Fruit fly (Drosophila melanogaster) whole organism, embryonic: ENCODE data around the gene Ubc4.

Experiments
- Asciz ChIP-seq: fragments of 200-800 bp; sonication (Bioruptor generic); optimal IDR thresholded peaks from 2 replicates; lab custom pipeline; 2017; ENCODE audit warnings: missing biosample characterization, mild to moderate bottlenecking, missing genetic modification characterization, missing genetic modification reagents
- Atf3 ChIP-seq: fragments of 200-800 bp; sonication (Bioruptor generic); optimal IDR thresholded peaks from 3 replicates; lab custom pipeline; 2016; ENCODE audit warnings: missing biosample characterization, missing genetic modification characterization
- BtbVII ChIP-seq: fragments of 200-800 bp; sonication (Bioruptor generic); optimal IDR thresholded peaks from 3 replicates; lab custom pipeline; 2017; ENCODE audit warnings: missing biosample characterization, mild to moderate bottlenecking, missing genetic modification characterization
- C15 ChIP-seq: fragments of 200-800 bp; sonication (Bioruptor generic); IDR thresholded peaks from 3 replicates; pipeline ENCODE4 v1.3.6; 2022; ENCODE audit warnings: missing biosample characterization, missing genetic modification characterization
- CG13424 ChIP-seq: fragments of 200-800 bp; sonication (Bioruptor generic); optimal IDR thresholded peaks from 2 replicates; lab custom pipeline; 2019; ENCODE audit warnings: missing biosample characterization, mild to moderate bottlenecking, missing genetic modification characterization, moderate library complexity
- CG1602 ChIP-seq: fragments of 200-800 bp; sonication (Bioruptor generic); optimal IDR thresholded peaks from 3 replicates; lab custom pipeline; 2016; ENCODE audit warnings: missing biosample characterization, missing genetic modification characterization
- CG1647 ChIP-seq: fragments of 200-800 bp; sonication (Bioruptor generic); optimal IDR thresholded peaks from 3 replicates; lab custom pipeline; 2016; ENCODE audit warnings: missing biosample characterization, missing genetic modification characterization
- CG18619 ChIP-seq: fragments of 200-800 bp; sonication (Bioruptor generic); optimal IDR thresholded peaks from 3 replicates; lab custom pipeline; 2017; ENCODE audit warnings: missing biosample characterization, mild to moderate bottlenecking, missing genetic modification characterization
- CG2120 ChIP-seq: fragments of 200-800 bp; sonication (Bioruptor generic); optimal IDR thresholded peaks from 3 replicates; lab custom pipeline; 2016; ENCODE audit warnings: missing biosample characterization, missing genetic modification characterization
- CG2712 ChIP-seq: fragments of 200-800 bp; optimal IDR thresholded peaks from 3 replicates; lab custom pipeline; 2019; ENCODE audit warnings: missing biosample characterization, mild to moderate bottlenecking, missing genetic modification characterization, moderate library complexity
- CG31224 ChIP-seq: fragments of 200-800 bp; sonication (Bioruptor generic); IDR thresholded peaks from 2 replicates; pipeline ENCODE4 v1.3.6; 2022; ENCODE audit warnings: missing biosample characterization, missing genetic modification characterization
- CG31441 ChIP-seq: fragments of 200-800 bp; sonication (Bioruptor generic); IDR thresholded peaks from 2 replicates; pipeline ENCODE4 v1.3.6; 2022; ENCODE audit warnings: missing biosample characterization, missing genetic modification characterization
- CG32767 ChIP-seq: fragments of 200-800 bp; sonication (Bioruptor generic); IDR thresholded peaks from 2 replicates; pipeline ENCODE4 v1.3.6; 2022; ENCODE audit warnings: missing biosample characterization, missing genetic modification characterization
- CG33557 ChIP-seq: fragments of 200-800 bp; sonication (Bioruptor generic); optimal IDR thresholded peaks from 2 replicates; lab custom pipeline; 2019; ENCODE audit warnings: missing biosample characterization, mild to moderate bottlenecking, missing genetic modification characterization, moderate library complexity
- CG34224 ChIP-seq: fragments of 200-800 bp; sonication (Bioruptor generic); IDR thresholded peaks from 3 replicates; pipeline ENCODE4 v1.3.6; 2022; ENCODE audit warnings: missing biosample characterization, missing genetic modification characterization; ENCODE audit not compliant: partially characterized antibody
- CG42726 ChIP-seq: fragments of 200-800 bp; sonication (Bioruptor generic); IDR thresholded peaks from 2 replicates; pipeline ENCODE4 v1.3.6; 2022; ENCODE audit warnings: missing biosample characterization, missing genetic modification characterization; ENCODE audit not compliant: partially characterized antibody
- CG4617 ChIP-seq: fragments of 200-800 bp; sonication (Bioruptor generic); optimal IDR thresholded peaks from 3 replicates; lab custom pipeline; 2016; ENCODE audit warnings: missing biosample characterization, missing genetic modification characterization, borderline replicate concordance
- CG6791 ChIP-seq: fragments of 200-800 bp; sonication (Bioruptor generic); IDR thresholded peaks from 3 replicates; pipeline ENCODE4 v1.3.6; 2022; ENCODE audit warnings: missing biosample characterization, missing genetic modification characterization; ENCODE audit not compliant: partially characterized antibody
- CG7556 ChIP-seq: fragments of 200-800 bp; sonication (Bioruptor generic); optimal IDR thresholded peaks from 2 replicates; lab custom pipeline; 2017; ENCODE audit warnings: missing biosample characterization, mild to moderate bottlenecking, missing genetic modification characterization
- CG8388 ChIP-seq: fragments of 200-800 bp; sonication (Bioruptor generic); optimal IDR thresholded peaks from 2 replicates; lab custom pipeline; 2019; ENCODE audit warnings: missing biosample characterization, mild to moderate bottlenecking, missing genetic modification characterization, moderate library complexity
- Dll ChIP-seq: fragments of 200-800 bp; sonication (Bioruptor generic); IDR thresholded peaks from 4 replicates; pipeline ENCODE4 v1.3.6; 2022; ENCODE audit warnings: missing biosample characterization, missing genetic modification characterization; ENCODE audit not compliant: partially characterized antibody
- Doc3 ChIP-seq: fragments of 200-800 bp; sonication (Bioruptor generic); IDR thresholded peaks from 3 replicates; pipeline ENCODE4 v1.3.6; 2022; ENCODE audit warnings: missing biosample characterization, missing genetic modification characterization; ENCODE audit not compliant: partially characterized antibody
- Drgx ChIP-seq: fragments of 200-800 bp; sonication (Bioruptor generic); IDR thresholded peaks from 2 replicates; pipeline ENCODE4 v1.3.6; 2022; ENCODE audit warnings: missing biosample characterization, missing genetic modification characterization
- E2f2 ChIP-seq: fragments of 200-800 bp; sonication (Bioruptor generic); IDR thresholded peaks from 2 replicates; pipeline ENCODE4 v1.3.6; 2022; ENCODE audit warnings: missing biosample characterization, missing genetic modification characterization
- Fer1 ChIP-seq: fragments of 200-800 bp; sonication (Bioruptor generic); optimal IDR thresholded peaks from 2 replicates; lab custom pipeline; 2017; ENCODE audit warnings: missing biosample characterization, mild to moderate bottlenecking, missing genetic modification characterization
- HmgZ ChIP-seq: fragments of 200-800 bp; sonication (Bioruptor generic); optimal IDR thresholded peaks from 2 replicates; lab custom pipeline; 2018; ENCODE audit warnings: missing biosample characterization, mild to moderate bottlenecking, missing genetic modification characterization
- Hr3 ChIP-seq: fragments of 200-800 bp; sonication (Bioruptor generic); optimal IDR thresholded peaks from 3 replicates; lab custom pipeline; 2016; ENCODE audit warnings: missing biosample characterization, missing genetic modification characterization
- MBD-R2 ChIP-seq: fragments of 200-800 bp; sonication (Bioruptor generic); IDR thresholded peaks from 2 replicates; pipeline ENCODE4 v1.3.6; 2022; ENCODE audit warnings: missing biosample characterization, missing genetic modification characterization
- Oaz ChIP-seq: fragments of 200-800 bp; sonication (Bioruptor generic); IDR thresholded peaks from 2 replicates; pipeline ENCODE4 v1.3.6; 2022; ENCODE audit warnings: missing biosample characterization, missing genetic modification characterization
- Pdp1 ChIP-seq, 2 experiments: fragments of 200-800 bp; sonication (Bioruptor generic); optimal IDR thresholded peaks; 3 replicates each; lab custom pipeline; 2016; ENCODE audit warnings: missing biosample characterization in 2 of 2, missing genetic modification characterization in 2 of 2, mild to moderate bottlenecking in 1 of 2, moderate library complexity in 1 of 2
- Six4 ChIP-seq: fragments of 200-800 bp; sonication (Bioruptor generic); optimal IDR thresholded peaks from 2 replicates; lab custom pipeline; 2016; ENCODE audit warnings: missing biosample characterization, missing genetic modification characterization
- ab ChIP-seq: fragments of 200-800 bp; sonication (Bioruptor generic); optimal IDR thresholded peaks from 2 replicates; lab custom pipeline; 2016; ENCODE audit warnings: missing biosample characterization, missing genetic modification characterization
- bigmax ChIP-seq: fragments of 200-800 bp; sonication (Bioruptor generic); optimal IDR thresholded peaks from 2 replicates; lab custom pipeline; 2018; ENCODE audit warnings: missing biosample characterization, mild to moderate bottlenecking, missing genetic modification characterization
- br ChIP-seq: fragments of >200 bp; optimal IDR thresholded peaks from 2 replicates; lab custom pipeline; 2017
- crc ChIP-seq: fragments of 200-800 bp; sonication (Bioruptor generic); optimal IDR thresholded peaks from 2 replicates; lab custom pipeline; 2016; ENCODE audit warnings: missing biosample characterization, missing genetic modification characterization
- ewg ChIP-seq: fragments of 200-800 bp; sonication (Bioruptor generic); optimal IDR thresholded peaks from 3 replicates; lab custom pipeline; 2017; ENCODE audit warnings: mild to moderate bottlenecking, missing biosample characterization, missing genetic modification reagents, missing genetic modification characterization
- ftz-f1 ChIP-seq: fragments of 200-800 bp; sonication (Bioruptor generic); optimal IDR thresholded peaks from 2 replicates; lab custom pipeline; 2016; ENCODE audit warnings: missing biosample characterization, missing genetic modification characterization
- hbn ChIP-seq: fragments of 200-800 bp; sonication (Bioruptor generic); IDR thresholded peaks from 2 replicates; pipeline ENCODE4 v1.3.6; 2022; ENCODE audit warnings: missing biosample characterization, missing genetic modification characterization; ENCODE audit not compliant: partially characterized antibody
- ken ChIP-seq: fragments of 200-800 bp; sonication (Bioruptor generic); IDR thresholded peaks from 3 replicates; pipeline ENCODE4 v1.3.6; 2022; ENCODE audit warnings: missing biosample characterization, missing genetic modification characterization
- klu ChIP-seq: fragments of 200-800 bp; sonication (Bioruptor generic); IDR thresholded peaks from 2 replicates; pipeline ENCODE4 v1.3.6; 2022; ENCODE audit warnings: missing biosample characterization, missing genetic modification characterization
- lab ChIP-seq: fragments of 200-800 bp; sonication (Bioruptor generic); optimal IDR thresholded peaks from 3 replicates; lab custom pipeline; 2017; ENCODE audit warnings: missing biosample characterization, missing genetic modification characterization, mild to moderate bottlenecking, moderate library complexity, missing genetic modification reagents
- mld ChIP-seq: fragments of 200-800 bp; sonication (Bioruptor generic); IDR thresholded peaks from 3 replicates; pipeline ENCODE4 v1.3.6; 2022; ENCODE audit warnings: missing biosample characterization, missing genetic modification characterization; ENCODE audit not compliant: partially characterized antibody
- nerfin-2 ChIP-seq: fragments of 200-800 bp; sonication (Bioruptor generic); IDR thresholded peaks from 2 replicates; pipeline ENCODE4 v1.3.6; 2022; ENCODE audit warnings: missing biosample characterization, missing genetic modification characterization; ENCODE audit not compliant: partially characterized antibody
- otp ChIP-seq: fragments of 200-800 bp; sonication (Bioruptor generic); IDR thresholded peaks from 3 replicates; pipeline ENCODE4, ENCODE4 v1.3.6; 2022; ENCODE audit warnings: missing biosample characterization, missing genetic modification characterization
- pho ChIP-seq: fragments of 200-800 bp; sonication (Bioruptor generic); optimal IDR thresholded peaks from 2 replicates; lab custom pipeline; 2016; ENCODE audit warnings: missing biosample characterization, missing genetic modification characterization
- psq ChIP-seq: fragments of 200-800 bp; sonication (Bioruptor generic); optimal IDR thresholded peaks from 2 replicates; lab custom pipeline; 2017; ENCODE audit warnings: missing biosample characterization, missing genetic modification characterization
- pzg ChIP-seq: fragments of 200-800 bp; sonication (Bioruptor generic); optimal IDR thresholded peaks from 3 replicates; lab custom pipeline; 2018; ENCODE audit warnings: missing biosample characterization, mild to moderate bottlenecking, missing genetic modification characterization, moderate library complexity
- ro ChIP-seq: fragments of 200-800 bp; sonication (Bioruptor generic); IDR thresholded peaks from 2 replicates; pipeline ENCODE4 v1.3.6; 2022; ENCODE audit warnings: missing biosample characterization, missing genetic modification characterization
- sens-2 ChIP-seq: fragments of 200-800 bp; sonication (Bioruptor generic); IDR thresholded peaks from 2 replicates; pipeline ENCODE4 v1.3.6; 2022; ENCODE audit warnings: missing biosample characterization, missing genetic modification characterization
- unc-4 ChIP-seq: fragments of 200-800 bp; sonication (Bioruptor generic); IDR thresholded peaks from 2 replicates; pipeline ENCODE4 v1.3.6; 2022; ENCODE audit warnings: missing biosample characterization, missing genetic modification characterization; ENCODE audit not compliant: partially characterized antibody
- vnd ChIP-seq: fragments of 200-800 bp; sonication (Bioruptor generic); IDR thresholded peaks from 3 replicates; pipeline ENCODE4 v1.3.6; 2022; ENCODE audit warnings: missing biosample characterization, missing genetic modification characterization; ENCODE audit not compliant: partially characterized antibody

Gene Ubc4

DNA sequence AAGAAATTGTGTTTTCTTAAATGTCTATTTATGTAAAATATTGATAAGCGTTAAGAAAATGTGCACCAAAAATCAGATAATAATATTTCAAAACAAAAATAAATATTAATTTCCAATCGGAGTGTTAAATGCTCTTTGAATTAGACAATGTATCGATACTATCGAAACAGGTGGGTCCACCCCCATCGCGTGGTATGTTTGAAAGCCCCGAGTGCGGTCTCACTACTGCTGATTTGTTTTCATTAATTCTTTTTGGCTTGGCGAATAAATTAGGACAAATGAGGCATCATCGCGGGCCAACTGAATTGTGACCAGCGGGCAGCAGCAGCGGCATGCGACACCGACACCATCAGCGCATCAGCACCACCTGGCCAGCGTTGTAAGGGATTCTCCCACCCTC is 28.6 kb downstream of the Ubc4 start, which contains the start of gene Naa60 (continued):
- peak; percentile 69 for TF ChIP-seq mld
- TF ChIP-seq Dll (GFP tag; lab: Robert Waterston, UW): peak; percentile 93
- TF ChIP-seq C15 (GFP tag; lab: Robert Waterston, UW): no peak
- peak; percentile 90 for TF ChIP-seq hbn
- TF ChIP-seq sens-2: no peak
- no peak for TF ChIP-seq CG13424 (tag; lab: Kevin White, UChicago)
- peak; percentile 85 for TF ChIP-seq CG4617 (GFP tag; lab: Kevin White, UChicago)
- TF ChIP-seq CG34224 (GFP tag; lab: Robert Waterston, UW): peak; percentile 93
- no peak for TF ChIP-seq Hr3
- TF ChIP-seq ken (GFP tag; lab: Robert Waterston, UW): no peak
- TF ChIP-seq CG8388 (GFP tag; lab: Kevin White, UChicago): no peak
- no peak for TF ChIP-seq CG7556 (GFP tag; lab: Kevin White, UChicago)
- no peak for TF ChIP-seq CG33557 (GFP tag; lab: Kevin White, UChicago)
- no peak for TF ChIP-seq CG1647
- no peak for TF ChIP-seq br (lab: Kevin White, UChicago)
- no peak for TF ChIP-seq Atf3
- no peak for TF ChIP-seq lab
- TF ChIP-seq CG1602 (GFP tag; lab: Kevin White, UChicago): no peak
- TF ChIP-seq pho (GFP tag; lab: Kevin White, UChicago): no peak
- TF ChIP-seq unc-4 (GFP tag; lab: Robert Waterston, UW): peak; percentile 92
- TF ChIP-seq Pdp1 (GFP tag; optimal IDR thresholded peaks at IDR 0.05; lab: Kevin White, UChicago): peak in 1 of 2 experiments; percentile 24
- TF ChIP-seq ab (GFP tag; lab: Kevin White, UChicago): no peak
- TF ChIP-seq Oaz (GFP tag; lab: Robert Waterston, UW): no peak
- no peak for TF ChIP-seq CG32767 (GFP tag; lab: Robert Waterston, UW)
- TF ChIP-seq otp (GFP tag; lab: Robert Waterston, UW): no peak
- peak; percentile 79 for TF ChIP-seq E2f2 (GFP tag; lab: Robert Waterston, UW)
- peak; percentile 20 for TF ChIP-seq Fer1 (GFP tag; lab: Kevin White, UChicago)
- peak; percentile 90 for TF ChIP-seq Doc3 (GFP tag; lab: Robert Waterston, UW)
- peak; percentile 61 for TF ChIP-seq CG2712 (tag; lab: Kevin White, UChicago)
- no peak for TF ChIP-seq CG31224
- TF ChIP-seq CG42726 (GFP tag; lab: Robert Waterston, UW): peak; percentile 82
- TF ChIP-seq ro: no peak
- TF ChIP-seq pzg (GFP tag; lab: Kevin White, UChicago): peak; percentile 83
- TF ChIP-seq CG6791 (GFP tag; lab: Robert Waterston, UW): peak; percentile 88
- TF ChIP-seq CG18619 (GFP tag; lab: Kevin White, UChicago): no peak
- TF ChIP-seq BtbVII (GFP tag; lab: Kevin White, UChicago): no peak
- peak; percentile 54 for TF ChIP-seq HmgZ (tag; lab: Kevin White, UChicago)
- no peak for TF ChIP-seq Six4
- no peak for TF ChIP-seq Asciz (GFP tag; lab: Kevin White, UChicago)
- TF ChIP-seq nerfin-2 (GFP tag; lab: Robert Waterston, UW): peak; percentile 67; the same call in 1 of the 2 replicates
- no peak for TF ChIP-seq ftz-f1 (GFP tag; lab: Kevin White, UChicago)
- peak; percentile 85 for TF ChIP-seq MBD-R2 (GFP tag; lab: Robert Waterston, UW)
- TF ChIP-seq psq (GFP tag; lab: Kevin White, UChicago): no peak
- TF ChIP-seq CG31441 (GFP tag; lab: Robert Waterston, UW): no peak
- no peak for TF ChIP-seq crc
- no peak for TF ChIP-seq ewg (GFP tag; lab: Kevin White, UChicago)
- no peak for TF ChIP-seq klu (GFP tag; lab: Robert Waterston, UW)
- TF ChIP-seq bigmax (GFP tag; lab: Kevin White, UChicago): no peak
- no peak for TF ChIP-seq Drgx
- peak; percentile 22 for TF ChIP-seq CG2120
- peak; percentile 62 for TF ChIP-seq vnd (GFP tag; lab: Robert Waterston, UW)
